Fruit fly (Drosophila melanogaster) whole organism, prepupa: ENCODE results near the gene CG43332.

ENCODE experiments used
- Blimp-1 ChIP-seq: fragments of 200-800 bp; sonication (Bioruptor generic); optimal IDR thresholded peaks from 3 replicates; lab custom pipeline; 2017; ENCODE audit warnings: missing biosample characterization, missing genetic modification characterization, mild to moderate bottlenecking, moderate library complexity, missing genetic modification reagents
- CG10631 ChIP-seq: fragments of 200-800 bp; sonication (Bioruptor generic); optimal IDR thresholded peaks from 2 replicates; lab custom pipeline; 2016; ENCODE audit warnings: missing biosample characterization, missing genetic modification characterization
- CG10669 ChIP-seq: fragments of 200-800 bp; sonication (Bioruptor generic); optimal IDR thresholded peaks from 3 replicates; lab custom pipeline; 2018; ENCODE audit warnings: missing biosample characterization, mild to moderate bottlenecking, missing genetic modification characterization, moderate library complexity
- CG11294 ChIP-seq: fragments of 200-800 bp; sonication (Bioruptor generic); IDR thresholded peaks from 2 replicates; pipeline ENCODE4 v1.3.6; 2022; ENCODE audit warnings: missing biosample characterization, missing genetic modification characterization
- CG11902 ChIP-seq: fragments of 200-800 bp; sonication (Bioruptor generic); optimal IDR thresholded peaks from 3 replicates; lab custom pipeline; 2016; ENCODE audit warnings: missing biosample characterization, missing genetic modification characterization
- CG15336 ChIP-seq: fragments of 200-800 bp; sonication (Bioruptor generic); IDR thresholded peaks from 2 replicates; pipeline ENCODE4 v1.3.6; 2022; ENCODE audit warnings: missing biosample characterization, missing genetic modification characterization
- CG1621 ChIP-seq: fragments of 200-800 bp; sonication (Bioruptor generic); optimal IDR thresholded peaks from 3 replicates; lab custom pipeline; 2018; ENCODE audit warnings: missing biosample characterization, mild to moderate bottlenecking, missing genetic modification characterization
- CG16779 ChIP-seq: fragments of 200-800 bp; sonication (Bioruptor generic); optimal IDR thresholded peaks from 3 replicates; lab custom pipeline; 2017; ENCODE audit warnings: missing biosample characterization, mild to moderate bottlenecking, missing genetic modification characterization
- CG3032 ChIP-seq: fragments of 200-800 bp; optimal IDR thresholded peaks from 2 replicates; lab custom pipeline; 2019; ENCODE audit warnings: missing biosample characterization, mild to moderate bottlenecking, missing genetic modification characterization, moderate library complexity
- CG31627 ChIP-seq: fragments of 200-800 bp; sonication (Bioruptor generic); optimal IDR thresholded peaks from 3 replicates; lab custom pipeline; 2016; ENCODE audit warnings: missing biosample characterization, missing genetic modification characterization
- CG32006 ChIP-seq: fragments of 200-800 bp; sonication (Bioruptor generic); optimal IDR thresholded peaks from 3 replicates; lab custom pipeline; 2017; ENCODE audit warnings: missing biosample characterization, mild to moderate bottlenecking, missing genetic modification characterization
- CG34406 ChIP-seq: fragments of 200-800 bp; sonication (Bioruptor generic); optimal IDR thresholded peaks from 3 replicates; lab custom pipeline; 2016; ENCODE audit warnings: missing biosample characterization, missing genetic modification characterization
- CG3919 ChIP-seq: fragments of 200-800 bp; sonication (Bioruptor generic); optimal IDR thresholded peaks from 3 replicates; lab custom pipeline; 2016; ENCODE audit warnings: missing biosample characterization, missing genetic modification characterization
- CG4318 ChIP-seq: fragments of 200-800 bp; sonication (Bioruptor generic); optimal IDR thresholded peaks from 3 replicates; lab custom pipeline; 2017; ENCODE audit warnings: missing biosample characterization, mild to moderate bottlenecking, missing genetic modification characterization
- CG6808 ChIP-seq: fragments of 200-800 bp; sonication (Bioruptor generic); optimal IDR thresholded peaks from 3 replicates; lab custom pipeline; 2017; ENCODE audit warnings: missing biosample characterization, missing genetic modification characterization, mild to moderate bottlenecking, moderate library complexity, missing genetic modification reagents
- CG7368 ChIP-seq: fragments of 200-800 bp; sonication (Bioruptor generic); optimal IDR thresholded peaks from 3 replicates; lab custom pipeline; 2016; ENCODE audit warnings: missing biosample characterization, missing genetic modification characterization
- CG8119 ChIP-seq: fragments of 200-800 bp; sonication (Bioruptor generic); IDR thresholded peaks from 3 replicates; pipeline ENCODE4 v1.3.6; 2022; ENCODE audit warnings: missing biosample characterization, missing genetic modification characterization
- CG8319 ChIP-seq: fragments of 200-800 bp; sonication (Bioruptor generic); optimal IDR thresholded peaks from 3 replicates; lab custom pipeline; 2016; ENCODE audit warnings: missing biosample characterization, missing genetic modification characterization
- CG8632 ChIP-seq: fragments of 200-800 bp; sonication (Bioruptor generic); optimal IDR thresholded peaks from 3 replicates; lab custom pipeline; 2016; ENCODE audit warnings: missing biosample characterization, missing genetic modification characterization
- CG9139 ChIP-seq: fragments of 200-800 bp; sonication (Bioruptor generic); optimal IDR thresholded peaks from 3 replicates; lab custom pipeline; 2017; ENCODE audit warnings: missing biosample characterization, mild to moderate bottlenecking, missing genetic modification characterization
- Eip78C ChIP-seq: fragments of 200-800 bp; sonication (Bioruptor generic); peaks from one replicate; lab custom pipeline; 2016; ENCODE audit warnings: missing biosample characterization, missing genetic modification characterization
- Eip93F ChIP-seq: fragments of 200-800 bp; sonication (Bioruptor generic); optimal IDR thresholded peaks from 2 replicates; lab custom pipeline; 2016; ENCODE audit warnings: missing biosample characterization, mild to moderate bottlenecking, missing genetic modification characterization
- Ets21C ChIP-seq: fragments of 200-800 bp; sonication (Bioruptor generic); optimal IDR thresholded peaks from 3 replicates; lab custom pipeline; 2016; ENCODE audit warnings: missing biosample characterization, missing genetic modification characterization
- Ets96B ChIP-seq: fragments of 200-800 bp; optimal IDR thresholded peaks from 2 replicates; lab custom pipeline; 2019; ENCODE audit warnings: missing biosample characterization, mild to moderate bottlenecking, missing genetic modification characterization, moderate library complexity
- Hr39 ChIP-seq: fragments of 200-800 bp; sonication (Bioruptor generic); optimal IDR thresholded peaks from 2 replicates; lab custom pipeline; 2016; ENCODE audit warnings: missing biosample characterization, missing genetic modification characterization
- Hr4 ChIP-seq: fragments of 200-800 bp; sonication (Bioruptor generic); optimal IDR thresholded peaks from 3 replicates; lab custom pipeline; 2016; ENCODE audit warnings: missing biosample characterization, missing genetic modification characterization
- Met ChIP-seq: fragments of 200-800 bp; sonication (Bioruptor generic); optimal IDR thresholded peaks from 3 replicates; lab custom pipeline; 2016; ENCODE audit warnings: missing biosample characterization, missing genetic modification characterization
- OdsH ChIP-seq: fragments of 200-800 bp; sonication (Bioruptor generic); optimal IDR thresholded peaks from 3 replicates; lab custom pipeline; 2016; ENCODE audit warnings: missing biosample characterization, missing genetic modification characterization
- Smox ChIP-seq: fragments of 200-800 bp; sonication (Bioruptor generic); optimal IDR thresholded peaks from 3 replicates; lab custom pipeline; 2016; ENCODE audit warnings: missing biosample characterization, missing genetic modification characterization
- Sox102F ChIP-seq: fragments of 200-800 bp; sonication (Bioruptor generic); optimal IDR thresholded peaks from 2 replicates; lab custom pipeline; 2016; ENCODE audit warnings: missing biosample characterization, mild to moderate bottlenecking, missing genetic modification characterization
- achi ChIP-seq: fragments of 200-800 bp; sonication (Bioruptor generic); optimal IDR thresholded peaks from 3 replicates; lab custom pipeline; 2016; ENCODE audit warnings: missing biosample characterization, missing genetic modification characterization
- acj6 ChIP-seq: fragments of 200-800 bp; sonication (Bioruptor generic); optimal IDR thresholded peaks from 3 replicates; lab custom pipeline; 2016; ENCODE audit warnings: missing biosample characterization, missing genetic modification characterization
- cyc ChIP-seq: fragments of 200-800 bp; sonication (Bioruptor generic); optimal IDR thresholded peaks from 3 replicates; lab custom pipeline; 2016; ENCODE audit warnings: missing biosample characterization, missing genetic modification characterization
- esn ChIP-seq: fragments of 200-800 bp; sonication (Bioruptor generic); optimal IDR thresholded peaks from 2 replicates; lab custom pipeline; 2016; ENCODE audit warnings: missing biosample characterization, mild to moderate bottlenecking, missing genetic modification characterization, moderate library complexity
- fd59A ChIP-seq: fragments of 200-800 bp; sonication (Bioruptor generic); optimal IDR thresholded peaks from 2 replicates; lab custom pipeline; 2017; ENCODE audit warnings: missing biosample characterization, mild to moderate bottlenecking, missing genetic modification characterization, missing genetic modification reagents
- lz ChIP-seq: fragments of 200-800 bp; sonication (Bioruptor generic); optimal IDR thresholded peaks from 3 replicates; lab custom pipeline; 2016; ENCODE audit warnings: missing biosample characterization, missing genetic modification characterization
- net ChIP-seq: fragments of 200-800 bp; sonication (Bioruptor generic); optimal IDR thresholded peaks from 3 replicates; lab custom pipeline; 2016; ENCODE audit warnings: missing biosample characterization, missing genetic modification characterization
- pdm3 ChIP-seq: fragments of 200-800 bp; sonication (Bioruptor generic); optimal IDR thresholded peaks from 3 replicates; lab custom pipeline; 2016; ENCODE audit warnings: missing biosample characterization, missing genetic modification characterization
- salr ChIP-seq, 2 experiments: fragments of 200-800 bp; sonication (Bioruptor generic); optimal IDR thresholded peaks; 3 replicates each; lab custom pipeline; 2016 to 2018; ENCODE audit warnings: missing biosample characterization in 2 of 2, missing genetic modification characterization in 2 of 2, mild to moderate bottlenecking in 1 of 2
- spab ChIP-seq: fragments of 200-800 bp; sonication (Bioruptor generic); optimal IDR thresholded peaks from 2 replicates; lab custom pipeline; 2017; ENCODE audit warnings: missing biosample characterization, mild to moderate bottlenecking, missing genetic modification characterization, missing genetic modification reagents
- ss ChIP-seq, 2 experiments: fragments of 200-800 bp; sonication (Bioruptor generic); optimal IDR thresholded peaks; 2 replicates in 1 of 2; 3 replicates in 1 of 2; lab custom pipeline; 2017 to 2018; ENCODE audit warnings: mild to moderate bottlenecking in 2 of 2, missing biosample characterization in 2 of 2, missing genetic modification characterization in 2 of 2, moderate library complexity in 1 of 2
- svp ChIP-seq: fragments of 200-800 bp; sonication (Bioruptor generic); peaks from one replicate; lab custom pipeline; 2016; ENCODE audit warnings: missing biosample characterization, missing genetic modification characterization
- topi ChIP-seq: fragments of 200-800 bp; sonication (Bioruptor generic); optimal IDR thresholded peaks from 3 replicates; lab custom pipeline; 2016; ENCODE audit warnings: missing biosample characterization, missing genetic modification characterization
- vri ChIP-seq: fragments of 200-800 bp; sonication (Bioruptor generic); optimal IDR thresholded peaks from 3 replicates; lab custom pipeline; 2016; ENCODE audit warnings: missing biosample characterization, mild to moderate bottlenecking, missing genetic modification characterization

Gene CG43332

dm6 chr2L:14141238-14141637, 21.8 kb downstream of the CG43332 start (continued):
- TF ChIP-seq CG31627 (GFP tag; lab: Kevin White, UChicago) (no peak), Sox102F (GFP tag; lab: Kevin White, UChicago) (no peak), lz (GFP tag; lab: Kevin White, UChicago) (peak; percentile 7), Hr4 (GFP tag; lab: Kevin White, UChicago) (peak; percentile 19), CG34406 (GFP tag; lab: Kevin White, UChicago) (peak; percentile 27), acj6 (GFP tag; lab: Kevin White, UChicago) (peak; percentile 14), esn (GFP tag; lab: Kevin White, UChicago) (no peak), Eip78C (peak; percentile 77), Smox (GFP tag; lab: Kevin White, UChicago) (peak; percentile 19), CG4318 (GFP tag; lab: Kevin White, UChicago) (no peak), CG8119 (peak; percentile 44; the same call in 1 of the 3 replicates), Ets21C (no peak), CG11902 (no peak), ss (GFP tag; optimal IDR thresholded peaks at IDR 0.05; lab: Kevin White, UChicago) (peak in 1 of 2 experiments; percentile 43), CG1621 (peak; percentile 1), CG10631 (peak; percentile 32), CG3032 (tag; lab: Kevin White, UChicago) (peak; percentile 23)

DNA sequence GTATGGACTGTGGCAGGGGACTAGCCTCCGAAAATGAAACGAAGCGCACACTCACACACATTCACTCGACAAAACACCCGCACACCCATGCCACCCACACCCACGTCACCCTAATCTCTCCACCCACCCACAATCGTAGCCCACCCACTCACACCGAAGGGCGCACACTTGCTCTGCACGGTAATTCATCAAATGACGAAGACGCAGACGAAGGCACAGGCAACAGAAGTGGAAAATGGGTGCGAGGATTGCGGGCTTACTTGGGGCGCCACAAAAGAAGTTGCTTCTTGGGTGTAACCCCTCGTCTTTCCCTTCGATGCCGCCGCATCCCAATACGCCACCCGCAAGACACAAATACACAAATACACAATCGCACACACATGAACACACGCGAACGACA, 26.8 kb downstream of the CG43332 start:
- TF ChIP-seq topi (GFP tag; lab: Kevin White, UChicago) (no peak), Eip78C (no peak), Hr39 (GFP tag; lab: Kevin White, UChicago) (no peak), cyc (no peak)
- TF ChIP-seq, all 60 proteins: peak for 0

- TF ChIP-seq topi (GFP tag; lab: Kevin White, UChicago): no peak
- no peak for TF ChIP-seq CG16779 (tag; lab: Kevin White, UChicago)
- TF ChIP-seq CG10669 (GFP tag; lab: Kevin White, UChicago): no peak
- TF ChIP-seq CG32006: no peak
- TF ChIP-seq OdsH: no peak
- no peak for TF ChIP-seq CG8632 (GFP tag; lab: Kevin White, UChicago)
- TF ChIP-seq Hr4 (GFP tag; lab: Kevin White, UChicago): no peak
- TF ChIP-seq CG4318 (GFP tag; lab: Kevin White, UChicago): no peak
- no peak for TF ChIP-seq Eip93F
- TF ChIP-seq Sox102F (GFP tag; lab: Kevin White, UChicago): no peak
- no peak for TF ChIP-seq lz (GFP tag; lab: Kevin White, UChicago)
- TF ChIP-seq CG3032 (tag; lab: Kevin White, UChicago): peak; percentile 8
- TF ChIP-seq CG3919 (GFP tag; lab: Kevin White, UChicago): no peak
- peak; percentile 25 for TF ChIP-seq CG6808
- no peak for TF ChIP-seq salr (GFP tag; optimal IDR thresholded peaks at IDR 0.05; lab: Kevin White, UChicago)
- TF ChIP-seq ss (GFP tag; optimal IDR thresholded peaks at IDR 0.05; lab: Kevin White, UChicago): peak; percentile 4 to 17
- TF ChIP-seq CG11294: no peak
- TF ChIP-seq pdm3: no peak
- no peak for TF ChIP-seq net
- no peak for TF ChIP-seq CG8319 (GFP tag; lab: Kevin White, UChicago)
- no peak for TF ChIP-seq achi (GFP tag; lab: Kevin White, UChicago)
- TF ChIP-seq svp (GFP tag; lab: Kevin White, UChicago): peak; percentile 96
- no peak for TF ChIP-seq Blimp-1 (GFP tag; lab: Kevin White, UChicago)
- TF ChIP-seq CG31627 (GFP tag; lab: Kevin White, UChicago): no peak
- no peak for TF ChIP-seq vri (GFP tag; lab: Kevin White, UChicago)
- no peak for TF ChIP-seq CG10631
- TF ChIP-seq spab (GFP tag; lab: Kevin White, UChicago): peak; percentile 25
- peak; percentile 8 for TF ChIP-seq CG9139
- peak; percentile 20; the same call in 1 of the 2 replicates for TF ChIP-seq CG15336 (GFP tag; lab: Robert Waterston, UW)
- peak; percentile 1 for TF ChIP-seq CG7368 (GFP tag; lab: Kevin White, UChicago)
- no peak for TF ChIP-seq fd59A (GFP tag; lab: Kevin White, UChicago)
- no peak for TF ChIP-seq Met (GFP tag; lab: Kevin White, UChicago)
- TF ChIP-seq CG8119: 0 out of 3 replicates have a peak, but pooled peaks have one; percentile 21
- no peak for TF ChIP-seq CG1621
- no peak for TF ChIP-seq Ets96B (tag; lab: Kevin White, UChicago)
- TF ChIP-seq Hr39 (GFP tag; lab: Kevin White, UChicago): no peak
- TF ChIP-seq Eip78C: no peak
Measured at dm6 chr2L:14133562-14134539, 29.2 kb downstream of the CG43332 start.
